Fruit fly (Drosophila melanogaster) whole organism, adult: ENCODE measurements around the gene GstD4.

Source experiments
- CG11617 ChIP-seq: fragments of 200-800 bp; sonication (Bioruptor generic); optimal IDR thresholded peaks from 2 replicates; lab custom pipeline; 2017; ENCODE audit warnings: mild to moderate bottlenecking, missing biosample characterization, missing genetic modification reagents, missing genetic modification characterization
- CG12768 ChIP-seq: fragments of 200-800 bp; sonication (Bioruptor generic); optimal IDR thresholded peaks from 2 replicates; lab custom pipeline; 2017; ENCODE audit warnings: missing biosample characterization, missing genetic modification characterization, mild to moderate bottlenecking, moderate library complexity, missing genetic modification reagents
- CG14711 ChIP-seq: fragments of 200-800 bp; sonication (Bioruptor generic); optimal IDR thresholded peaks from 2 replicates; lab custom pipeline; 2018; ENCODE audit warnings: missing biosample characterization, mild to moderate bottlenecking, missing genetic modification characterization, moderate library complexity
- CG1620 ChIP-seq: fragments of 200-800 bp; sonication (Bioruptor generic); optimal IDR thresholded peaks from 2 replicates; lab custom pipeline; 2016; ENCODE audit warnings: missing biosample characterization, missing genetic modification characterization
- CG33017 ChIP-seq: fragments of 200-800 bp; sonication (Bioruptor generic); optimal IDR thresholded peaks from 2 replicates; lab custom pipeline; 2018; ENCODE audit warnings: missing biosample characterization, mild to moderate bottlenecking, missing genetic modification characterization, moderate library complexity
- CG5204 ChIP-seq: fragments of 200-800 bp; sonication (Bioruptor generic); optimal IDR thresholded peaks from 2 replicates; lab custom pipeline; 2016; ENCODE audit warnings: missing biosample characterization, missing genetic modification characterization
- CG7045 ChIP-seq: fragments of 200-800 bp; sonication (Bioruptor generic); optimal IDR thresholded peaks from 2 replicates; lab custom pipeline; 2017; ENCODE audit warnings: missing biosample characterization, mild to moderate bottlenecking, missing genetic modification characterization
- CG7101 ChIP-seq: fragments of 200-800 bp; sonication (Bioruptor generic); optimal IDR thresholded peaks from 2 replicates; lab custom pipeline; 2018; ENCODE audit warnings: missing biosample characterization, mild to moderate bottlenecking, missing genetic modification characterization, moderate library complexity
- Clk ChIP-seq: fragments of 200-800 bp; sonication (Bioruptor generic); optimal IDR thresholded peaks from 2 replicates; lab custom pipeline; 2017; ENCODE audit warnings: missing biosample characterization, missing genetic modification characterization
- Crg-1 ChIP-seq: fragments of 200-800 bp; sonication (Bioruptor generic); optimal IDR thresholded peaks from 2 replicates; lab custom pipeline; 2016; ENCODE audit warnings: missing biosample characterization, missing genetic modification characterization
- Hr96 ChIP-seq: fragments of 200-800 bp; sonication (Bioruptor generic); optimal IDR thresholded peaks from 2 replicates; lab custom pipeline; 2016; ENCODE audit warnings: missing biosample characterization, missing genetic modification characterization
- Mnt ChIP-seq: fragments of 200-800 bp; sonication (Bioruptor generic); optimal IDR thresholded peaks from 2 replicates; lab custom pipeline; 2016; ENCODE audit warnings: missing biosample characterization, mild to moderate bottlenecking, missing genetic modification characterization
- bab1 ChIP-seq: fragments of 200-800 bp; sonication (Bioruptor generic); optimal IDR thresholded peaks from 3 replicates; lab custom pipeline; 2019; ENCODE audit warnings: missing biosample characterization, mild to moderate bottlenecking, missing genetic modification characterization, moderate library complexity
- cic ChIP-seq: fragments of 200-800 bp; sonication (Bioruptor generic); optimal IDR thresholded peaks from 2 replicates; lab custom pipeline; 2017; ENCODE audit warnings: missing biosample characterization, mild to moderate bottlenecking, missing genetic modification characterization, moderate library complexity
- cnc ChIP-seq, 2 experiments: fragments of >200 bp; optimal IDR thresholded peaks; 2 replicates each; lab custom pipeline; 2017
- kay ChIP-seq: fragments of 200-800 bp; sonication (Bioruptor generic); peaks from one replicate; lab custom pipeline; 2016; ENCODE audit warnings: missing biosample characterization, missing genetic modification characterization, borderline replicate concordance
- ovo ChIP-seq: fragments of 200-800 bp; sonication (Bioruptor generic); optimal IDR thresholded peaks from 2 replicates; lab custom pipeline; 2016; ENCODE audit warnings: missing biosample characterization, missing genetic modification characterization
- pad ChIP-seq: fragments of 200-800 bp; sonication (Bioruptor generic); optimal IDR thresholded peaks from 3 replicates; lab custom pipeline; 2017; ENCODE audit warnings: missing biosample characterization, missing genetic modification characterization, mild to moderate bottlenecking, moderate library complexity, missing genetic modification reagents
- tj ChIP-seq: fragments of 200-800 bp; sonication (Bioruptor generic); optimal IDR thresholded peaks from 3 replicates; lab custom pipeline; 2017; ENCODE audit warnings: missing biosample characterization, mild to moderate bottlenecking, missing genetic modification characterization, moderate library complexity
- toe ChIP-seq: fragments of 200-800 bp; sonication (Bioruptor generic); optimal IDR thresholded peaks from 2 replicates; lab custom pipeline; 2016; ENCODE audit warnings: missing biosample characterization, missing genetic modification characterization

GstD4 gene

DNA sequence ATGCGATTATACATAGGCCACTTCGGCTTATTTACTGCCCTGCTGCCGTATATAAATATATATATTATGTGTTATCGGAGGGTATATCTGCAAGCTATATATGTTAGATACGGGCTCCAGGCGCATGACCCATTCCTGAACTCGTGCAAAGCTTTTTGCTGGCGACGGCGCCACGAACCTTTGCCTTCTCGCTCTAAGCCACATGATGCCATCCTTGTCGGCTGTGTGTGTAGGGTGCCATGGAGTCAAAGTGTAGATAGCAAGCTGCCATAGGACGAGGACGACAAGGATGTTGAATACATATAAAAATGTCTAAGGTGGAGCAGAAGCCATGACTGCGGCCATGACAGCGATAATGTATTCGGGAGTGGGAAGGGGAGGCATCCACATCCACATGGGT, 26.2 kb upstream of the GstD4 start:
- TF ChIP-seq kay (GFP tag; lab: Kevin White, UChicago) (peak; percentile 45), pad (no peak)

DNA sequence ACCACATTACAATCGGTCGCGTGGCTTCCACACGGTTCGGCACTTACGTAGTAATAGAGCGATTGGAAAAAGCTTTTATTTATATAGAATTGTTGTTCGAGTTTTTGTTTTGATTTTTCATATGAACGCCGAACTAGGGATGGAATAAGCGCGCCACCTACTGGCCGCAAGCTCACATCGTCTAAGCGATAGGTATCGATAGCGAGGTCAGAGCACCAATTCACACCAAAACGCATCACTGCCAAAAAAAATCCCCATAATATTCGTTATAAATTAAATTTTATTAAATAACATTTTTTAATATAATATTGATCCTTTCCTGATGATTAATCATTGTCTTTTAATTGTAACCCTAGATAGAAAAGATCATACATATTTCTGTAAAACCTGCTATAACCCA, 23.4 kb upstream of the GstD4 start, which contains the start of gene CG10038:
CG10038 (minus strand) TSS at position 148 of the 400 bp plus-strand sequence.
- TF ChIP-seq kay (GFP tag; lab: Kevin White, UChicago) = no peak
- peak; percentile 27 for TF ChIP-seq toe (GFP tag; lab: Kevin White, UChicago)
- peak; percentile 39 for TF ChIP-seq bab1 (GFP tag; lab: Kevin White, UChicago)
- no peak for TF ChIP-seq CG5204 (GFP tag; lab: Kevin White, UChicago)
- peak; percentile 4 for TF ChIP-seq CG1620
- TF ChIP-seq CG33017 (tag; lab: Kevin White, UChicago) = no peak

DNA sequence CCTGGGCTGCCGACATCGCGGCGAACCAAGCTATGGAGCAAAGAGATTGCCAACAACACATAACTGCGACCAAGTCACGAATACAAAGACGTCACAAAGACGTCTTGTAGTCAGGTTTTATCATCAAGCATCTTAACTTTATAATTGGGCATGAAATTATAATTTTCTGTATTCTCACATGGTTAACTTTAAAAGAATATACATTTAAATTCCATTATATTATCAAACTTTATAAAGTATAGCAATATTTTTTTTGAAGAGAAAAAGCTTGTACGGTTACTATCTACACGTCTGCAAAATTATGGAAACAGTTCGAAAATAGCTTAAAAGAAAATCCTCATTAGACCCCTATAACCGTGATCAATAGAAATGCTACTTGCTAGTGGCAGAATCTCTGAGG, 21.9 kb upstream of the GstD4 start, which contains the start of gene CG10041:
CG10041 (minus strand) TSS at position 101 of the 400 bp plus-strand sequence.
- TF ChIP-seq kay (GFP tag; lab: Kevin White, UChicago) (no peak), Mnt (GFP tag; lab: Kevin White, UChicago) (no peak), CG33017 (tag; lab: Kevin White, UChicago) (no peak), CG14711 (no peak), CG7045 (GFP tag; lab: Kevin White, UChicago) (no peak), cnc (optimal IDR thresholded peaks at IDR 0.05; lab: Kevin White, UChicago) (no peak), CG12768 (GFP tag; lab: Kevin White, UChicago) (no peak), CG1620 (no peak), toe (GFP tag; lab: Kevin White, UChicago) (no peak), Clk (GFP tag; lab: Kevin White, UChicago) (no peak), Crg-1 (GFP tag; lab: Kevin White, UChicago) (no peak), cic (GFP tag; lab: Kevin White, UChicago) (no peak), pad (no peak), CG7101 (tag; lab: Kevin White, UChicago) (no peak), CG11617 (GFP tag; lab: Kevin White, UChicago) (no peak), tj (GFP tag; lab: Kevin White, UChicago) (no peak)

DNA sequence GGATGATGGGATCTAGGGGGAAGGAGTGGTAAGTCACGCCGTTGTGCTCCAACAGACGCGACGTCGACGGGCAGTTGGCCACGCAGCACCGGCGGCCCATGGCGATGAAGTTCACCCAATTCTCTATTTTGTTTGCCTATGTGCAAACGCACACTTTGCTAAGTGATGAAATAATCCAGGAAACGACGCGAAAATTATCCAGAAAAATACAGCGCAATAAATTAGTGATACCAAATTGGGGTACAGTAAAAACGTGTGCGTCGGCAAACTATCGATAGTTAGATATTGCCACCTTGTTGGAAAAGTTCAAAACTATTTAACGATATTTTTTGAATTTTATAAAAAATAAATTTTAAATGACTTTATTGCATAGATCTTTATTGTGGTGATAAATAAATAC, 17.9 kb upstream of the GstD4 start, which contains the start of gene MBD-R2:
MBD-R2 (minus strand) TSS at position 222 of the 400 bp plus-strand sequence.
- no peak for TF ChIP-seq CG5204 (GFP tag; lab: Kevin White, UChicago)
- TF ChIP-seq Crg-1 (GFP tag; lab: Kevin White, UChicago) = no peak
- TF ChIP-seq Mnt (GFP tag; lab: Kevin White, UChicago) = peak; percentile 31
- TF ChIP-seq tj (GFP tag; lab: Kevin White, UChicago) = no peak
- peak; percentile 19 for TF ChIP-seq bab1 (GFP tag; lab: Kevin White, UChicago)
- no peak for TF ChIP-seq CG7045 (GFP tag; lab: Kevin White, UChicago)
- TF ChIP-seq Clk (GFP tag; lab: Kevin White, UChicago) = no peak

DNA sequence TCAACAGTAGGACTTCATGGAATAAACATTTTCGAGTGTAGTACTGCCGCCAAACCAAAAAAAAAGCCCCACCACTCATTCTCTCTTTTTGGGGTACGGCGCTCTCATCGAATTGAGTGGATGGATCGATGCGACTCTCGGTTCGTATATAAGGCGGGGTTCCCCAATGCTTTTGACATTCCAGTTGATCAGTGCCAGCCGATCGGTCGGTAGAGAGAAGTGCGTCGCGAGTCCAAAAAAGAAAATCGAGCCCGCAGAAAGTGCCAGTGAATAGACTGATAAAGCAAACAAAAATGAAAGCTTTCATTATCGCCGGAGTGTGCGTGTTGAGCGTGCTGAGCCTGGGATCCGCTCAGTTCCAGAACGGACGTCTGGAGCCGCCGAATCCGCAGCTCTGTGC, 14.1 kb upstream of the GstD4 start, which contains the start of gene CG4115:
CG4115 (plus strand) TSS at position 172 of the 400 bp plus-strand sequence.
- TF ChIP-seq pad (no peak), Crg-1 (GFP tag; lab: Kevin White, UChicago) (no peak), Mnt (GFP tag; lab: Kevin White, UChicago) (no peak), CG33017 (tag; lab: Kevin White, UChicago) (no peak), cic (GFP tag; lab: Kevin White, UChicago) (no peak), CG7045 (GFP tag; lab: Kevin White, UChicago) (no peak), toe (GFP tag; lab: Kevin White, UChicago) (no peak), CG14711 (no peak), kay (GFP tag; lab: Kevin White, UChicago) (no peak), Clk (GFP tag; lab: Kevin White, UChicago) (no peak), tj (GFP tag; lab: Kevin White, UChicago) (no peak), ovo (GFP tag; lab: Kevin White, UChicago) (no peak), Hr96 (no peak), bab1 (GFP tag; lab: Kevin White, UChicago) (no peak), CG1620 (no peak), CG12768 (GFP tag; lab: Kevin White, UChicago) (no peak), cnc (optimal IDR thresholded peaks at IDR 0.05; lab: Kevin White, UChicago) (no peak), CG11617 (GFP tag; lab: Kevin White, UChicago) (no peak)

DNA sequence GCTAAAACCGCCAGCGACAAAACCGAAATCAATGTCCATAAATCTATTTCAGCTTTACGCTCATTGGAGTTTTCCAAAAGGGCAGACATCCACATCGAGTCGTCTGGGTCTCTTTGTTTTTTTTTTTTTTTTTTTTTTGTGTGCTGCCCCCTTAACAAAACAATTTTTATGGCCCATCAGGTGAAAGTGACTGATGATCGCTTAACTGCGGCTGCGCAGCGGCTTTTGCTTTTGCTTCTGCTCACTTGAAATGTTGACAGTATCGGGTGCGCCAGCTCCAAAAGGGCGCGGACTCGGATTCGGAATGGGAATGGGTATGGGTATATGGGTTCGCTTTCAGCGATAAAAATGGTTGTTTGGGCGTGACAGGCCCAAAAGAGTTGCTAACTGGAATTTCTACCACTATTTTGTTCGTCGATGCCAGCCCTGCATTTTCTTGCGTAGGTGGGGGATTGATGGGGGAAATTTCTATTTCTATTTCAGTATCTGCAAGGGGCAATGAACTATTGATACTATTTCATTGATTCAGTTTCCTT, 11.9 kb upstream of the GstD4 start:
- TF ChIP-seq Hr96 = no peak
- TF ChIP-seq pad = no peak

DNA sequence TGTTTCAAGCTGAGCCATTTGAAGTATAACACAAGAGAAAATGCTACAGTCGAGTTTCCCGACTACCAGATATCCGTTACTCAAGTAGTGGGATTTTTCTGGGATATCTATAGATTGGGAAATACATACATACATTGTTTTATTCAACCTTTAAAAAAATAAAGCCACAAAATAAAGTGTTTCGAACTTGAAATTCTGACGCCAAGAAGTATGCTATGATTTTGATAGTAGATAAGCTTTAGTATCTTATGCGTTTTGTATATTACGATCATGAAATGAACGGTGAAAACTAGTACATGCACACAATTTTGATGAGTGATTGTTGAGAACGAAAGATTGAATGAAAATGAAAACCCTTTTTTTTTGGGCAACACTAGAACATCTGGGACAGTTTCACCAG, 10.4 kb upstream of the GstD4 start:
- peak; percentile 16 for TF ChIP-seq bab1 (GFP tag; lab: Kevin White, UChicago)
- TF ChIP-seq CG5204 (GFP tag; lab: Kevin White, UChicago) = no peak
